Worm (Caenorhabditis elegans) whole organism, L1 larva: ENCODE data around the gene prx-10.
A peak's percentile ranks its signal among the peaks of the same experiment; 100 is the strongest.

ENCODE experiments used
- ama-1 ChIP-seq: fragments of 150-350 bp; optimal IDR thresholded peaks from 2 replicates; lab custom pipeline; 2014
- efl-1 ChIP-seq, 4 experiments: fragments of 150-350 bp; optimal IDR thresholded peaks in 3 of 4; peaks in 1 of 4; 1 replicate in 1 of 4; 2 replicates in 3 of 4; lab custom pipeline; 2014; ENCODE audit warnings: missing biosample characterization in 2 of 4, missing genetic modification characterization in 2 of 4, missing genetic modification reagents in 2 of 4
- fos-1 ChIP-seq: fragments of 150-350 bp; optimal IDR thresholded peaks from 2 replicates; lab custom pipeline; 2014; ENCODE audit warnings: missing biosample characterization, missing genetic modification characterization
- ztf-11 ChIP-seq, 2 experiments: sonication (generic microtip); optimal IDR thresholded peaks; 2 replicates each; lab custom pipeline; 2016 to 2017; ENCODE audit warnings: missing genetic modification characterization in 2 of 2, missing biosample characterization in 1 of 2, missing compliant biosample characterization in 1 of 2

- TF ChIP-seq efl-1 (optimal IDR thresholded peaks at IDR 0.05; lab: Kevin White, UChicago) (peak; percentile 38 to 61), efl-1 (GFP tag; optimal IDR thresholded peaks at IDR 0.05 in 1 of 2; lab: Kevin White, UChicago) (peak in 1 of 2 experiments; percentile 92), ama-1 (lab: Kevin White, UChicago) (no peak), fos-1 (tag; lab: Kevin White, UChicago) (no peak), ztf-11 (tag; optimal IDR thresholded peaks at IDR 0.05; lab: Kevin White, UChicago) (no peak)
Measured at ce11 chrIII:5280228-5280627, 44.0 kb downstream of the prx-10 start.
